Worm (Caenorhabditis elegans) whole organism, young adult: ENCODE measurements around the gene exl-1.
A peak's percentile ranks its signal among the peaks of the same experiment; 100 is the strongest.

Source experiments
- B0019.2 ChIP-seq: fragments of 200-800 bp; sonication (Bioruptor generic); conservative IDR thresholded peaks from 2 replicates; pipeline ENCODE4 v1.3.6; 2022; ENCODE audit warnings: missing genetic modification reagents, missing genetic modification characterization, missing compliant biosample characterization
- C17E4.6 ChIP-seq: fragments of 200-800 bp; sonication (Bioruptor generic); IDR thresholded peaks from 2 replicates; pipeline ENCODE4 v1.3.6; 2022; ENCODE audit warnings: missing genetic modification reagents, missing genetic modification characterization, missing compliant biosample characterization
- F23B12.7 ChIP-seq: sonication (generic microtip); optimal IDR thresholded peaks from 2 replicates; lab custom pipeline; 2017; ENCODE audit warnings: missing genetic modification characterization, mild to moderate bottlenecking, missing compliant biosample characterization, antibody characterized with exemption, moderate library complexity; ENCODE audit not compliant: insufficient read depth
- F37B4.10 ChIP-seq: fragments of 200-800 bp; sonication (Bioruptor generic); IDR thresholded peaks from 2 replicates; pipeline ENCODE4 v1.3.6; 2022; ENCODE audit warnings: missing genetic modification characterization, missing compliant biosample characterization
- F49E8.2 ChIP-seq: sonication (generic microtip); optimal IDR thresholded peaks from 3 replicates; lab custom pipeline; 2017; ENCODE audit warnings: missing genetic modification characterization, mild to moderate bottlenecking, missing compliant biosample characterization, antibody characterized with exemption, moderate library complexity; ENCODE audit not compliant: insufficient read depth
- K11D2.4 ChIP-seq: fragments of 200-800 bp; sonication (Bioruptor generic); IDR thresholded peaks from 2 replicates; pipeline ENCODE4 v1.3.6; 2022; ENCODE audit warnings: missing genetic modification reagents, missing genetic modification characterization, missing compliant biosample characterization
- T07F8.4 ChIP-seq: sonication (generic microtip); optimal IDR thresholded peaks from 2 replicates; lab custom pipeline; 2016; ENCODE audit warnings: mild to moderate bottlenecking, missing genetic modification characterization, moderate library complexity, missing compliant biosample characterization
- Y56A3A.18 ChIP-seq: fragments of 200-800 bp; sonication (Bioruptor generic); IDR thresholded peaks from 2 replicates; pipeline ENCODE4 v1.3.6; 2022; ENCODE audit warnings: missing genetic modification reagents, missing genetic modification characterization, missing compliant biosample characterization
- akir-1 ChIP-seq: fragments of 200-800 bp; sonication (Bioruptor generic); optimal IDR thresholded peaks from 2 replicates; lab custom pipeline; 2018; ENCODE audit warnings: mild to moderate bottlenecking, missing genetic modification characterization, moderate library complexity, missing compliant biosample characterization
- ama-1 ChIP-seq, 3 experiments: fragments of 150-350 bp in 1 of 3; sonication (generic microtip) in 2 of 3; optimal IDR thresholded peaks; 2 replicates each; lab custom pipeline; 2014 to 2018; ENCODE audit warnings: missing biosample characterization in 2 of 3, missing genetic modification characterization in 2 of 3, missing genetic modification reagents in 2 of 3
- aptf-2 ChIP-seq: fragments of 200-800 bp; sonication (Bioruptor generic); conservative IDR thresholded peaks from 2 replicates; pipeline ENCODE4 v1.3.6; 2022; ENCODE audit warnings: missing genetic modification reagents, missing genetic modification characterization, missing compliant biosample characterization
- aptf-3 ChIP-seq: fragments of 200-800 bp; sonication (Bioruptor generic); IDR thresholded peaks from 2 replicates; pipeline ENCODE4 v1.3.6; 2022; ENCODE audit warnings: missing genetic modification characterization, missing compliant biosample characterization
- attf-3 ChIP-seq: fragments of 200-800 bp; sonication (Bioruptor generic); conservative IDR thresholded peaks from 2 replicates; pipeline ENCODE4 v1.3.6; 2022; ENCODE audit warnings: missing genetic modification reagents, missing genetic modification characterization, missing compliant biosample characterization
- attf-5 ChIP-seq: fragments of 200-800 bp; sonication (Bioruptor generic); optimal IDR thresholded peaks from 2 replicates; lab custom pipeline; 2018; ENCODE audit warnings: mild to moderate bottlenecking, missing genetic modification characterization, missing compliant biosample characterization
- bed-2 ChIP-seq: fragments of 200-800 bp; sonication (Bioruptor generic); IDR thresholded peaks from 2 replicates; pipeline ENCODE4 v1.3.6; 2022; ENCODE audit warnings: missing genetic modification reagents, missing genetic modification characterization, missing compliant biosample characterization
- ceh-27 ChIP-seq: fragments of 200-800 bp; sonication (Bioruptor generic); optimal IDR thresholded peaks from 2 replicates; lab custom pipeline; 2018; ENCODE audit warnings: mild to moderate bottlenecking, missing genetic modification characterization, moderate library complexity, missing compliant biosample characterization
- ceh-40 ChIP-seq: fragments of 200-800 bp; sonication (Bioruptor generic); IDR thresholded peaks from 2 replicates; pipeline ENCODE4 v1.3.6; 2022; ENCODE audit warnings: missing genetic modification characterization, missing compliant biosample characterization
- ceh-79 ChIP-seq: sonication (generic microtip); optimal IDR thresholded peaks from 2 replicates; lab custom pipeline; 2017; ENCODE audit warnings: mild to moderate bottlenecking, missing genetic modification characterization, missing compliant biosample characterization
- chd-7 ChIP-seq: sonication (generic microtip); optimal IDR thresholded peaks from 2 replicates; lab custom pipeline; 2016; ENCODE audit warnings: mild to moderate bottlenecking, missing genetic modification characterization, moderate library complexity, missing compliant biosample characterization
- die-1 ChIP-seq: sonication (generic microtip); optimal IDR thresholded peaks from 2 replicates; lab custom pipeline; 2016; ENCODE audit warnings: missing genotype, mild to moderate bottlenecking, missing genetic modification characterization, missing compliant biosample characterization
- dox-1 ChIP-seq: fragments of 200-800 bp; sonication (Bioruptor generic); IDR thresholded peaks from 2 replicates; pipeline ENCODE4 v1.3.6; 2022; ENCODE audit warnings: missing genetic modification reagents, missing genetic modification characterization, missing compliant biosample characterization
- dpl-1 ChIP-seq: fragments of 150-350 bp; optimal IDR thresholded peaks from 2 replicates; lab custom pipeline; 2014; ENCODE audit warnings: missing biosample characterization, missing genetic modification reagents, missing genetic modification characterization
- egl-18 ChIP-seq: fragments of 200-800 bp; sonication (Bioruptor generic); IDR thresholded peaks from 2 replicates; pipeline ENCODE4 v1.3.6; 2022; ENCODE audit warnings: missing genetic modification reagents, missing genetic modification characterization, missing compliant biosample characterization
- fkh-3 ChIP-seq: sonication (generic microtip); optimal IDR thresholded peaks from 2 replicates; lab custom pipeline; 2016; ENCODE audit warnings: mild to moderate bottlenecking, missing genetic modification characterization, missing compliant biosample characterization
- gei-17 ChIP-seq: fragments of 200-800 bp; sonication (Bioruptor generic); optimal IDR thresholded peaks from 2 replicates; lab custom pipeline; 2018; ENCODE audit warnings: mild to moderate bottlenecking, missing genetic modification characterization, missing compliant biosample characterization
- him-1 ChIP-seq: sonication (generic microtip); optimal IDR thresholded peaks from 2 replicates; lab custom pipeline; 2016; ENCODE audit warnings: missing genotype, missing genetic modification reagents, missing genetic modification characterization, missing compliant biosample characterization
- hlh-12 ChIP-seq: sonication (generic microtip); optimal IDR thresholded peaks from 2 replicates; lab custom pipeline; 2016; ENCODE audit warnings: missing genetic modification characterization, missing compliant biosample characterization
- hlh-26 ChIP-seq: fragments of 200-800 bp; sonication (Bioruptor generic); conservative IDR thresholded peaks from 2 replicates; pipeline ENCODE4 v1.3.6; 2022; ENCODE audit warnings: missing genetic modification reagents, missing genetic modification characterization, missing compliant biosample characterization
- hmg-20 ChIP-seq: fragments of 200-800 bp; sonication (Bioruptor generic); IDR thresholded peaks from 2 replicates; pipeline ENCODE4 v1.3.6; 2022; ENCODE audit warnings: missing genetic modification reagents, missing genetic modification characterization, missing compliant biosample characterization
- let-526 ChIP-seq: fragments of 200-800 bp; sonication (Bioruptor generic); IDR thresholded peaks from 2 replicates; pipeline ENCODE4 v1.3.6; 2022; ENCODE audit warnings: missing genetic modification reagents, missing genetic modification characterization, missing compliant biosample characterization
- lin-40 ChIP-seq: sonication (generic microtip); optimal IDR thresholded peaks from 2 replicates; lab custom pipeline; 2016; ENCODE audit warnings: missing genetic modification characterization, mild to moderate bottlenecking, missing compliant biosample characterization, missing genotype, missing genetic modification reagents
- lin-54 ChIP-seq: fragments of 200-800 bp; sonication (Bioruptor generic); optimal IDR thresholded peaks from 2 replicates; lab custom pipeline; 2018; ENCODE audit warnings: mild to moderate bottlenecking, missing genetic modification characterization, missing compliant biosample characterization
- madf-3 ChIP-seq: fragments of 200-800 bp; sonication (Bioruptor generic); IDR thresholded peaks from 2 replicates; pipeline ENCODE4 v1.3.6; 2022; ENCODE audit warnings: missing genetic modification reagents, missing genetic modification characterization, missing compliant biosample characterization
- nfya-1 ChIP-seq: sonication (generic microtip); optimal IDR thresholded peaks from 2 replicates; lab custom pipeline; 2017; ENCODE audit warnings: antibody characterized with exemption, missing compliant biosample characterization, missing genetic modification characterization, borderline replicate concordance; ENCODE audit not compliant: insufficient read depth
- nfyb-1 ChIP-seq: fragments of 200-800 bp; sonication (Bioruptor generic); IDR thresholded peaks from 2 replicates; pipeline ENCODE4 v1.3.6; 2022; ENCODE audit warnings: missing genetic modification reagents, missing genetic modification characterization, missing compliant biosample characterization
- nhr-179 ChIP-seq: sonication (generic microtip); optimal IDR thresholded peaks from 2 replicates; lab custom pipeline; 2016; ENCODE audit warnings: mild to moderate bottlenecking, missing genetic modification characterization, missing compliant biosample characterization
- nhr-27 ChIP-seq: fragments of 200-800 bp; sonication (Bioruptor generic); optimal IDR thresholded peaks from 2 replicates; lab custom pipeline; 2018; ENCODE audit warnings: mild to moderate bottlenecking, missing genetic modification characterization, moderate library complexity, missing compliant biosample characterization
- nhr-80 ChIP-seq: sonication (generic microtip); optimal IDR thresholded peaks from 2 replicates; lab custom pipeline; 2016; ENCODE audit warnings: missing genetic modification characterization, missing compliant biosample characterization
- pbrm-1 ChIP-seq: fragments of 200-800 bp; sonication (Bioruptor generic); IDR thresholded peaks from 2 replicates; pipeline ENCODE4 v1.3.6; 2022; ENCODE audit warnings: missing genetic modification reagents, missing genetic modification characterization, missing compliant biosample characterization
- rcor-1 ChIP-seq: fragments of 200-800 bp; sonication (Bioruptor generic); IDR thresholded peaks from 2 replicates; pipeline ENCODE4 v1.3.6; 2022; ENCODE audit warnings: missing genetic modification reagents, missing genetic modification characterization, missing compliant biosample characterization
- rec-8 ChIP-seq, 2 experiments: sonication (generic microtip); optimal IDR thresholded peaks; 2 replicates each; lab custom pipeline; 2016; ENCODE audit warnings: mild to moderate bottlenecking in 2 of 2, missing genetic modification characterization in 2 of 2, missing genetic modification reagents in 2 of 2, missing genotype in 2 of 2, missing biosample characterization in 1 of 2, missing compliant biosample characterization in 1 of 2, moderate library complexity in 1 of 2
- repo-1 ChIP-seq: sonication (generic microtip); optimal IDR thresholded peaks from 2 replicates; lab custom pipeline; 2017; ENCODE audit warnings: mild to moderate bottlenecking, missing genetic modification characterization, missing compliant biosample characterization
- rpc-1 ChIP-seq, 2 experiments: fragments of 150-350 bp in 1 of 2; sonication (generic microtip) in 1 of 2; optimal IDR thresholded peaks; 2 replicates each; lab custom pipeline; 2014 to 2018; ENCODE audit warnings: missing biosample characterization in 1 of 2, missing genetic modification characterization in 1 of 2, missing genetic modification reagents in 1 of 2, missing genotype in 1 of 2
- snpc-3.4 ChIP-seq: sonication (generic microtip); optimal IDR thresholded peaks from 2 replicates; lab custom pipeline; 2017; ENCODE audit warnings: missing genetic modification characterization, mild to moderate bottlenecking, missing compliant biosample characterization, antibody characterized with exemption, moderate library complexity, missing genotype, missing genetic modification reagents
- zim-3 ChIP-seq: sonication (generic microtip); optimal IDR thresholded peaks from 2 replicates; lab custom pipeline; 2017; ENCODE audit warnings: mild to moderate bottlenecking, missing genetic modification characterization, moderate library complexity, missing compliant biosample characterization
- ztf-25 ChIP-seq: fragments of 200-800 bp; sonication (Bioruptor generic); IDR thresholded peaks from 2 replicates; pipeline ENCODE4 v1.3.6; 2022; ENCODE audit warnings: missing genetic modification reagents, missing genetic modification characterization, missing compliant biosample characterization
- ztf-3 ChIP-seq: fragments of 200-800 bp; sonication (Bioruptor generic); optimal IDR thresholded peaks from 2 replicates; lab custom pipeline; 2018; ENCODE audit warnings: mild to moderate bottlenecking, missing genetic modification characterization, missing compliant biosample characterization
- ztf-6 ChIP-seq: fragments of 200-800 bp; sonication (Bioruptor generic); IDR thresholded peaks from 2 replicates; pipeline ENCODE4 v1.3.6; 2022; ENCODE audit warnings: missing genetic modification reagents, missing genetic modification characterization, missing compliant biosample characterization

Gene exl-1

DNA sequence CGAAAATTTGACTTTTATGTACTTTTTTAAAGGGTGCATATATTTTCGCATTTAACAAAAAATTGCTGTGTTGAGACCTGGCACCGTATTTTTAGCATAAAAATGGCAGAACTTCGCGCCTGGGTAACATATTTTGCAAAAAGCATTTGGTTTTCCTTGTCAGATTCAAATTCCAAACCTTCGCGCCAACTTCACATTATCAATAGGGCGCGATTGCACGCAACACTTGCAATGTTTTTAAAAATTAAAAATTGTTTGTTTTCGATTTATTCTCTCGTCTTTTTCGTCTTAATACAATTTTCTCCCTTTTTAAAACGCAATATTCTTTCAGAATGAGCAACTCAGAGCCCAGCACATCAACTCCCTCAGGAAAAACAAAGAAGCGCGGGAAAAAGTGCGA lies 29.6 kb downstream of the exl-1 start, which contains the start of gene mes-2 (continued):
- TF ChIP-seq pbrm-1 (GFP tag; lab: Robert Waterston, UW) (0 out of 2 replicates have a peak, but pooled peaks have one; percentile 54), rpc-1 (optimal IDR thresholded peaks at IDR 0.05; lab: Kevin White, UChicago) (no peak), rpc-1 (tag; optimal IDR thresholded peaks at IDR 0.05; lab: Kevin White, UChicago) (no peak), ama-1 (optimal IDR thresholded peaks at IDR 0.05; lab: Kevin White, UChicago) (no peak), ama-1 (GFP tag; optimal IDR thresholded peaks at IDR 0.05; lab: Kevin White, UChicago) (no peak), gei-17 (GFP tag; lab: Kevin White, UChicago) (no peak), ceh-79 (tag; lab: Kevin White, UChicago) (no peak), dpl-1 (peak; percentile 86), zim-3 (no peak), attf-3 (GFP tag; lab: Robert Waterston, UW) (no peak), egl-18 (GFP tag; lab: Robert Waterston, UW) (no peak), nfya-1 (tag; lab: Kevin White, UChicago) (no peak), nhr-179 (tag; lab: Kevin White, UChicago) (no peak), nfyb-1 (no peak), K11D2.4 (GFP tag; lab: Robert Waterston, UW) (0 out of 2 replicates have a peak, but pooled peaks have one; percentile 28), C17E4.6 (GFP tag; lab: Robert Waterston, UW) (no peak), madf-3 (GFP tag; lab: Robert Waterston, UW) (no peak), F23B12.7 (tag; lab: Kevin White, UChicago) (peak; percentile 54), ztf-3 (GFP tag; lab: Kevin White, UChicago) (no peak), B0019.2 (GFP tag; lab: Robert Waterston, UW) (no peak), aptf-2 (GFP tag; lab: Robert Waterston, UW) (no peak), nhr-27 (tag; lab: Kevin White, UChicago) (no peak), him-1 (tag; lab: Kevin White, UChicago) (no peak), F37B4.10 (GFP tag; lab: Robert Waterston, UW) (no peak), die-1 (tag; lab: Kevin White, UChicago) (no peak), ztf-6 (no peak), rcor-1 (GFP tag; lab: Robert Waterston, UW) (0 out of 2 replicates have a peak, but pooled peaks have one; percentile 25), rec-8 (tag; optimal IDR thresholded peaks at IDR 0.05; lab: Kevin White, UChicago) (no peak), hlh-12 (no peak), hlh-26 (GFP tag; lab: Robert Waterston, UW) (no peak), F49E8.2 (no peak), aptf-3 (GFP tag; lab: Robert Waterston, UW) (no peak), T07F8.4 (tag; lab: Kevin White, UChicago) (no peak), snpc-3.4 (no peak), fkh-3 (tag; lab: Kevin White, UChicago) (no peak), repo-1 (tag; lab: Kevin White, UChicago) (no peak), ztf-25 (GFP tag; lab: Robert Waterston, UW) (no peak), ceh-40 (GFP tag; lab: Robert Waterston, UW) (no peak), lin-54 (peak; percentile 98), ceh-27 (GFP tag; lab: Kevin White, UChicago) (peak; percentile 1), hmg-20 (GFP tag; lab: Robert Waterston, UW) (no peak), chd-7 (tag; lab: Kevin White, UChicago) (no peak), akir-1 (GFP tag; lab: Kevin White, UChicago) (no peak), let-526 (no peak), attf-5 (GFP tag; lab: Kevin White, UChicago) (peak; percentile 52), nhr-80 (tag; lab: Kevin White, UChicago) (no peak), Y56A3A.18 (GFP tag; lab: Robert Waterston, UW) (no peak), lin-40 (tag; lab: Kevin White, UChicago) (peak; percentile 67), dox-1 (GFP tag; lab: Robert Waterston, UW) (peak; percentile 65), bed-2 (GFP tag; lab: Robert Waterston, UW) (no peak)
